Worm (Caenorhabditis elegans) whole organism, L1 larva: ENCODE data around the gene F41F3.3.

ENCODE experiments used
- C04F5.9 ChIP-seq: sonication (generic microtip); optimal IDR thresholded peaks from 2 replicates; lab custom pipeline; 2016; ENCODE audit warnings: missing genetic modification characterization, missing compliant biosample characterization
- C16A3.4 ChIP-seq: fragments of 150-350 bp; optimal IDR thresholded peaks from 2 replicates; lab custom pipeline; 2014; ENCODE audit warnings: missing biosample characterization, missing genetic modification characterization
- ama-1 ChIP-seq: fragments of 150-350 bp; optimal IDR thresholded peaks from 2 replicates; lab custom pipeline; 2014
- blmp-1 ChIP-seq: fragments of 150-350 bp; optimal IDR thresholded peaks from 2 replicates; lab custom pipeline; 2014; ENCODE audit warnings: missing biosample characterization, missing genetic modification characterization
- ceh-63 ChIP-seq: fragments of 200-800 bp; sonication (Bioruptor generic); optimal IDR thresholded peaks from 2 replicates; lab custom pipeline; 2018; ENCODE audit warnings: mild to moderate bottlenecking, missing genetic modification characterization, missing compliant biosample characterization
- ceh-8 ChIP-seq: fragments of 200-800 bp; sonication (Bioruptor generic); optimal IDR thresholded peaks from 2 replicates; lab custom pipeline; 2018; ENCODE audit warnings: mild to moderate bottlenecking, missing genetic modification characterization, moderate library complexity, missing compliant biosample characterization
- ceh-82 ChIP-seq, 3 experiments: fragments of 150-350 bp in 1 of 3; sonication (generic microtip) in 2 of 3; optimal IDR thresholded peaks; 2 replicates each; lab custom pipeline; 2014 to 2017; ENCODE audit warnings: missing biosample characterization in 3 of 3, missing genetic modification characterization in 3 of 3
- ceh-88 ChIP-seq: fragments of 200-800 bp; sonication (Bioruptor generic); IDR thresholded peaks from 2 replicates; pipeline ENCODE4 v1.3.6; 2022; ENCODE audit warnings: missing genetic modification characterization, missing compliant biosample characterization
- ceh-90 ChIP-seq: sonication (generic microtip); optimal IDR thresholded peaks from 2 replicates; lab custom pipeline; 2016; ENCODE audit warnings: missing genetic modification characterization, missing compliant biosample characterization
- dsc-1 ChIP-seq: sonication (generic microtip); optimal IDR thresholded peaks from 2 replicates; lab custom pipeline; 2016; ENCODE audit warnings: mild to moderate bottlenecking, missing genetic modification characterization, missing compliant biosample characterization
- efl-1 ChIP-seq, 4 experiments: fragments of 150-350 bp; optimal IDR thresholded peaks in 3 of 4; peaks in 1 of 4; 1 replicate in 1 of 4; 2 replicates in 3 of 4; lab custom pipeline; 2014; ENCODE audit warnings: missing biosample characterization in 2 of 4, missing genetic modification characterization in 2 of 4, missing genetic modification reagents in 2 of 4
- elt-3 ChIP-seq, 6 experiments: fragments of 150-350 bp in 1 of 6; sonication (generic microtip); optimal IDR thresholded peaks; 2 replicates each; lab custom pipeline; 2017 to 2018; ENCODE audit warnings: missing biosample characterization in 6 of 6, missing genetic modification characterization in 6 of 6, inconsistent platforms in 1 of 6
- hlh-4 ChIP-seq: sonication (generic microtip); optimal IDR thresholded peaks from 2 replicates; lab custom pipeline; 2016; ENCODE audit warnings: mild to moderate bottlenecking, missing genetic modification characterization, missing compliant biosample characterization
- irx-1 ChIP-seq: sonication (generic microtip); optimal IDR thresholded peaks from 2 replicates; lab custom pipeline; 2016; ENCODE audit warnings: missing genetic modification characterization, missing compliant biosample characterization
- lin-14 ChIP-seq: fragments of 200-800 bp; sonication (Bioruptor generic); optimal IDR thresholded peaks from 2 replicates; lab custom pipeline; 2018; ENCODE audit warnings: mild to moderate bottlenecking, missing genetic modification characterization, moderate library complexity, missing compliant biosample characterization
- lin-35 ChIP-seq, 2 experiments: fragments of 150-350 bp; optimal IDR thresholded peaks; 2 replicates each; lab custom pipeline; 2014; ENCODE audit warnings: missing biosample characterization in 2 of 2, missing genetic modification characterization in 2 of 2, missing genetic modification reagents in 2 of 2
- lir-3 ChIP-seq: sonication (generic microtip); optimal IDR thresholded peaks from 2 replicates; lab custom pipeline; 2016; ENCODE audit warnings: mild to moderate bottlenecking, missing genetic modification characterization, moderate library complexity, missing compliant biosample characterization; ENCODE audit not compliant: poor library complexity
- lsy-2 ChIP-seq, 2 experiments: fragments of 150-350 bp; optimal IDR thresholded peaks; 2 replicates each; lab custom pipeline; 2014; ENCODE audit warnings: missing biosample characterization in 2 of 2, missing genetic modification characterization in 2 of 2
- mab-9 ChIP-seq: fragments of 200-800 bp; sonication (Bioruptor generic); IDR thresholded peaks from 2 replicates; pipeline ENCODE4 v1.3.6; 2022; ENCODE audit warnings: missing genetic modification reagents, missing genetic modification characterization, missing compliant biosample characterization
- mdl-1 ChIP-seq, 2 experiments: fragments of 150-350 bp; optimal IDR thresholded peaks; 2 replicates each; lab custom pipeline; 2014 to 2017; ENCODE audit warnings: missing biosample characterization in 2 of 2, missing genetic modification characterization in 2 of 2, inconsistent platforms in 1 of 2
- mef-2 ChIP-seq: fragments of 150-350 bp; optimal IDR thresholded peaks from 2 replicates; lab custom pipeline; 2014; ENCODE audit warnings: missing biosample characterization, missing genetic modification characterization
- nhr-19 ChIP-seq: fragments of 200-800 bp; sonication (Bioruptor generic); conservative IDR thresholded peaks from 2 replicates; pipeline ENCODE4 v1.3.6; 2022; ENCODE audit warnings: missing genetic modification characterization, missing compliant biosample characterization
- nhr-20 ChIP-seq: sonication (generic microtip); optimal IDR thresholded peaks from 2 replicates; lab custom pipeline; 2016; ENCODE audit warnings: mild to moderate bottlenecking, missing genetic modification characterization, missing compliant biosample characterization
- nhr-71 ChIP-seq: sonication (generic microtip); optimal IDR thresholded peaks from 2 replicates; lab custom pipeline; 2016; ENCODE audit warnings: mild to moderate bottlenecking, missing genetic modification characterization, moderate library complexity, missing compliant biosample characterization
- nhr-76 ChIP-seq: sonication (generic microtip); optimal IDR thresholded peaks from 2 replicates; lab custom pipeline; 2017; ENCODE audit warnings: missing biosample characterization, missing genetic modification characterization
- nhr-84 ChIP-seq: sonication (generic microtip); optimal IDR thresholded peaks from 2 replicates; lab custom pipeline; 2017; ENCODE audit warnings: missing biosample characterization, missing genetic modification characterization
- nhr-85 ChIP-seq: sonication (generic microtip); peaks from one replicate; lab custom pipeline; 2016; ENCODE audit warnings: missing genetic modification characterization, inconsistent platforms, missing compliant biosample characterization
- skn-1 ChIP-seq: fragments of 150-350 bp; optimal IDR thresholded peaks from 2 replicates; lab custom pipeline; 2014; ENCODE audit warnings: missing biosample characterization, missing genetic modification characterization
- snpc-4 ChIP-seq: fragments of 150-350 bp; optimal IDR thresholded peaks from 2 replicates; lab custom pipeline; 2014; ENCODE audit warnings: missing biosample characterization, missing genetic modification characterization
- sup-37 ChIP-seq: fragments of 200-800 bp; sonication (Bioruptor generic); optimal IDR thresholded peaks from 2 replicates; lab custom pipeline; 2018; ENCODE audit warnings: mild to moderate bottlenecking, missing genetic modification characterization, missing compliant biosample characterization
- tlp-1 ChIP-seq: fragments of 150-350 bp; optimal IDR thresholded peaks from 2 replicates; lab custom pipeline; 2014; ENCODE audit warnings: missing biosample characterization, missing genetic modification characterization
- unc-130 ChIP-seq: fragments of 150-350 bp; optimal IDR thresholded peaks from 2 replicates; lab custom pipeline; 2017; ENCODE audit warnings: missing biosample characterization, missing genetic modification characterization, inconsistent platforms
- unc-62 ChIP-seq: fragments of 150-350 bp; optimal IDR thresholded peaks from 2 replicates; lab custom pipeline; 2014; ENCODE audit warnings: missing biosample characterization, missing genetic modification reagents, missing genetic modification characterization
- unc-98 ChIP-seq: fragments of 200-800 bp; sonication (Bioruptor generic); IDR thresholded peaks from 2 replicates; pipeline ENCODE4 v1.3.6; 2022; ENCODE audit warnings: missing genetic modification characterization, missing compliant biosample characterization
- zag-1 ChIP-seq: fragments of 150-350 bp; optimal IDR thresholded peaks from 2 replicates; lab custom pipeline; 2014; ENCODE audit warnings: missing biosample characterization, missing genetic modification characterization
- ztf-11 ChIP-seq, 2 experiments: sonication (generic microtip); optimal IDR thresholded peaks; 2 replicates each; lab custom pipeline; 2016 to 2017; ENCODE audit warnings: missing genetic modification characterization in 2 of 2, missing biosample characterization in 1 of 2, missing compliant biosample characterization in 1 of 2

The F41F3.3 gene

ce11 chrV:4649649-4650384 is 1.8 kb upstream of the F41F3.3 start:
- TF ChIP-seq nhr-19, result no peak
- TF ChIP-seq snpc-4 (tag; lab: Kevin White, UChicago), result no peak
- TF ChIP-seq dsc-1, result no peak
- no peak for TF ChIP-seq mab-9 (GFP tag; lab: Robert Waterston, UW)
- no peak for TF ChIP-seq C16A3.4 (tag; lab: Kevin White, UChicago)
- no peak for TF ChIP-seq efl-1 (optimal IDR thresholded peaks at IDR 0.05; lab: Kevin White, UChicago)
- TF ChIP-seq efl-1 (GFP tag; optimal IDR thresholded peaks at IDR 0.05 in 1 of 2; lab: Kevin White, UChicago), result peak in 1 of 2 experiments; percentile 57

- TF ChIP-seq unc-130 (tag; lab: Kevin White, UChicago), result no peak
- TF ChIP-seq ztf-11 (tag; optimal IDR thresholded peaks at IDR 0.05; lab: Kevin White, UChicago), result no peak
- peak; percentile 41 for TF ChIP-seq blmp-1 (tag; lab: Kevin White, UChicago)
Observed at ce11 chrV:4648527-4648926, 488 bp upstream of the F41F3.3 start, which contains the start of gene F41F3.8. F41F3.8 (plus strand) TSS chrV:4648827.

ce11 chrV:4647279-4647819 is 690 bp downstream of the F41F3.3 start:
- peak; percentile 55 for TF ChIP-seq ama-1 (lab: Kevin White, UChicago)
- TF ChIP-seq unc-62, result no peak

- TF ChIP-seq ceh-63 (GFP tag; lab: Kevin White, UChicago) (no peak), efl-1 (optimal IDR thresholded peaks at IDR 0.05; lab: Kevin White, UChicago) (no peak), efl-1 (GFP tag; optimal IDR thresholded peaks at IDR 0.05 in 1 of 2; lab: Kevin White, UChicago) (no peak), ceh-82 (tag; optimal IDR thresholded peaks at IDR 0.05; lab: Kevin White, UChicago) (no peak), skn-1 (no peak), snpc-4 (tag; lab: Kevin White, UChicago) (no peak), mef-2 (tag; lab: Kevin White, UChicago) (no peak), unc-98 (GFP tag; lab: Robert Waterston, UW) (no peak), nhr-20 (no peak), nhr-84 (no peak), zag-1 (tag; lab: Kevin White, UChicago) (no peak), ama-1 (lab: Kevin White, UChicago) (no peak), mab-9 (GFP tag; lab: Robert Waterston, UW) (no peak), hlh-4 (no peak), tlp-1 (tag; lab: Kevin White, UChicago) (no peak), lir-3 (no peak), ceh-88 (no peak), nhr-76 (tag; lab: Kevin White, UChicago) (no peak), blmp-1 (tag; lab: Kevin White, UChicago) (no peak), sup-37 (GFP tag; lab: Kevin White, UChicago) (no peak)
Observed at ce11 chrV:4642691-4643090, 5.3 kb downstream of the F41F3.3 start, which contains the start of gene soc-1. soc-1 (plus strand) TSS chrV:4642952.

- TF ChIP-seq nhr-71 (tag; lab: Kevin White, UChicago) (peak; percentile 48), lin-35 (GFP tag; optimal IDR thresholded peaks at IDR 0.05; lab: Kevin White, UChicago) (peak in 1 of 2 experiments; percentile 3), lin-14 (GFP tag; lab: Kevin White, UChicago) (no peak), mdl-1 (tag; optimal IDR thresholded peaks at IDR 0.05; lab: Kevin White, UChicago) (no peak), lsy-2 (tag; optimal IDR thresholded peaks at IDR 0.05; lab: Kevin White, UChicago) (peak in 1 of 2 experiments; percentile 8), ceh-90 (tag; lab: Kevin White, UChicago) (no peak), irx-1 (tag; lab: Kevin White, UChicago) (no peak), zag-1 (tag; lab: Kevin White, UChicago) (no peak), elt-3 (tag; optimal IDR thresholded peaks at IDR 0.05; lab: Kevin White, UChicago) (peak in 2 of 6 experiments; percentile 35 to 58), ceh-8 (GFP tag; lab: Kevin White, UChicago) (peak; percentile 91), nhr-20 (peak; percentile 23), nhr-85 (tag; lab: Kevin White, UChicago) (peak; percentile 52), C04F5.9 (tag; lab: Kevin White, UChicago) (no peak)
- TF ChIP-seq, all 84 proteins: peak for 7
Observed at ce11 chrV:4640501-4641150, 7.4 kb downstream of the F41F3.3 start.
